Worm (Caenorhabditis elegans) whole organism, early embryonic: ENCODE results near the gene nlp-11.

Source experiments
- B0310.2 ChIP-seq: sonication (generic microtip); optimal IDR thresholded peaks from 2 replicates; lab custom pipeline; 2016; ENCODE audit warnings: mild to moderate bottlenecking, missing genetic modification characterization, missing compliant biosample characterization
- F13C5.2 ChIP-seq: sonication (generic microtip); optimal IDR thresholded peaks from 2 replicates; lab custom pipeline; 2017; ENCODE audit warnings: mild to moderate bottlenecking, missing genetic modification characterization, inconsistent platforms, missing compliant biosample characterization
- aly-1 ChIP-seq: sonication (generic microtip); optimal IDR thresholded peaks from 2 replicates; lab custom pipeline; 2016; ENCODE audit warnings: missing genetic modification characterization, missing compliant biosample characterization
- ama-1 ChIP-seq: fragments of 150-350 bp; optimal IDR thresholded peaks from 2 replicates; lab custom pipeline; 2014
- ceh-13 ChIP-seq: fragments of 200-800 bp; sonication (Bioruptor generic); optimal IDR thresholded peaks from 2 replicates; lab custom pipeline; 2018; ENCODE audit warnings: mild to moderate bottlenecking, missing genetic modification characterization, missing compliant biosample characterization
- ceh-36 ChIP-seq: sonication (generic microtip); optimal IDR thresholded peaks from 2 replicates; lab custom pipeline; 2016; ENCODE audit warnings: missing genetic modification characterization, inconsistent platforms, missing compliant biosample characterization
- ets-7 ChIP-seq: sonication (generic microtip); optimal IDR thresholded peaks from 2 replicates; lab custom pipeline; 2016; ENCODE audit warnings: missing genotype, missing genetic modification characterization, missing compliant biosample characterization
- flt-1 ChIP-seq: fragments of 200-800 bp; sonication (Bioruptor generic); IDR thresholded peaks from 2 replicates; pipeline ENCODE4 v1.3.6; 2022; ENCODE audit warnings: missing genetic modification characterization, missing compliant biosample characterization
- hmbx-1 ChIP-seq: sonication (generic microtip); optimal IDR thresholded peaks from 2 replicates; lab custom pipeline; 2016; ENCODE audit warnings: mild to moderate bottlenecking, missing genetic modification characterization, missing compliant biosample characterization
- hmg-4 ChIP-seq: fragments of 200-800 bp; sonication (Bioruptor generic); optimal IDR thresholded peaks from 2 replicates; lab custom pipeline; 2018; ENCODE audit warnings: mild to moderate bottlenecking, missing genetic modification characterization, missing compliant biosample characterization
- hnd-1 ChIP-seq: sonication (generic microtip); optimal IDR thresholded peaks from 2 replicates; lab custom pipeline; 2016; ENCODE audit warnings: missing genetic modification characterization, missing compliant biosample characterization
- pes-1 ChIP-seq: fragments of 200-800 bp; sonication (Bioruptor generic); IDR thresholded peaks from 2 replicates; pipeline ENCODE4 v1.3.6; 2022; ENCODE audit warnings: missing genetic modification reagents, missing genetic modification characterization, missing compliant biosample characterization
- scrt-1 ChIP-seq: fragments of 200-800 bp; sonication (Bioruptor generic); IDR thresholded peaks from 2 replicates; pipeline ENCODE4 v1.3.6; 2022; ENCODE audit warnings: missing genetic modification characterization, missing compliant biosample characterization
- sea-1 ChIP-seq: fragments of 200-800 bp; sonication (Bioruptor generic); conservative IDR thresholded peaks from 2 replicates; pipeline ENCODE4 v1.3.6; 2022; ENCODE audit warnings: missing genetic modification characterization, missing compliant biosample characterization
- tbx-11 ChIP-seq: fragments of 200-800 bp; sonication (Bioruptor generic); IDR thresholded peaks from 2 replicates; pipeline ENCODE4 v1.3.6; 2022; ENCODE audit warnings: missing genetic modification characterization, missing compliant biosample characterization
- tbx-37 ChIP-seq: fragments of 200-800 bp; sonication (Bioruptor generic); conservative IDR thresholded peaks from 2 replicates; pipeline ENCODE4 v1.3.6; 2022; ENCODE audit warnings: missing genetic modification reagents, missing genetic modification characterization, missing compliant biosample characterization
- tra-4 ChIP-seq: sonication (generic microtip); optimal IDR thresholded peaks from 2 replicates; lab custom pipeline; 2017; ENCODE audit warnings: missing genetic modification characterization, missing compliant biosample characterization

Gene nlp-11

DNA sequence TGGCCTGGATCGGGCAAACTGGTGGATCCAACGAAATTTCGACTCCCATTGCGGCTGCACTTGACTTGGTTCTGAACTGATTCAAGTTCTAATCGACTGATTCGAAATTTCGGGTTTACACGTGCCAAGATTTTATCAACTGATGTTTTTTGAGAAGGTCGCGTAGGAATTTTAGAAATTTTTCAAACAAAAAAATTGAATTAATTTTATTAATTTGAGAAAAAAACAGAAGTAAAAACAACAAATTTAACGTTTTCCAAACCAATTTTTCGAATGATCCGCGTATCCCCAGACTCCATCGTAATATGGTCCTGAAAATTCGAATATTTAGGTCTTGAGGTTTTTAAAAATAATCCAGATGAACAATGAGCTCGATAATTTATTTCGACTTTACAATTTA, 38.8 kb downstream of the nlp-11 start, which contains the start of gene ZK1307.3:
TSS of gene ZK1307.3 (minus strand) at position 101 of the 400 bp plus-strand sequence.
- TF ChIP-seq F13C5.2 (tag; lab: Kevin White, UChicago): no peak
- TF ChIP-seq hnd-1 (tag; lab: Kevin White, UChicago): no peak
- TF ChIP-seq ama-1: no peak
- no peak for TF ChIP-seq ceh-36 (tag; lab: Kevin White, UChicago)
- no peak for TF ChIP-seq pes-1 (GFP tag; lab: Robert Waterston, UW)
- TF ChIP-seq hmbx-1 (tag; lab: Kevin White, UChicago): no peak
- TF ChIP-seq tbx-11 (GFP tag; lab: Robert Waterston, UW): no peak
- no peak for TF ChIP-seq tra-4 (tag; lab: Kevin White, UChicago)
- no peak for TF ChIP-seq aly-1 (tag; lab: Kevin White, UChicago)
- no peak for TF ChIP-seq hmg-4 (GFP tag; lab: Kevin White, UChicago)
- TF ChIP-seq ceh-13 (GFP tag; lab: Kevin White, UChicago): no peak
- no peak for TF ChIP-seq flt-1 (GFP tag; lab: Robert Waterston, UW)
- TF ChIP-seq sea-1: no peak
- no peak for TF ChIP-seq tbx-37
- no peak for TF ChIP-seq scrt-1
- no peak for TF ChIP-seq B0310.2 (tag; lab: Kevin White, UChicago)
- no peak for TF ChIP-seq ets-7

DNA sequence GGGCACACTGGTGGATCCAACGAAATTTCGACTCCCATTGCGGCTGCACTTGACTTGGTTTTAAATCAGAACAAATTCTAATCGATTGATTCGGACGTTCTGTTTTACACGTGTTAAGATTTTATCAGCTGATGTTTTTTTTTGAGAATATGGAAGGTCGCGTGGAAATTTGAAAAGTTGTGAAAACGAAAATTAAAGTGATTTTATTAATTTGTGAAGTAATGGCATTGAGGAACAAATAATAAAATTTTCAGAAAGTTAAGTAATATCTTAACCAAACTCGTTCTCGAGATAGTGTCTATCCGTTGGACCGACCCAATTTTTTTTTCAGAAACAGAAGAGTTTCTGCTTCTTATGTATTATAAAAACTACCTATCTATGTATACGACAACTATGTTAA, 40.0 kb downstream of the nlp-11 start, which contains the start of gene ZK1307.4:
TSS of gene ZK1307.4 (minus strand) at position 101 of the 400 bp plus-strand sequence.
- TF ChIP-seq hnd-1 (tag; lab: Kevin White, UChicago): no peak

DNA sequence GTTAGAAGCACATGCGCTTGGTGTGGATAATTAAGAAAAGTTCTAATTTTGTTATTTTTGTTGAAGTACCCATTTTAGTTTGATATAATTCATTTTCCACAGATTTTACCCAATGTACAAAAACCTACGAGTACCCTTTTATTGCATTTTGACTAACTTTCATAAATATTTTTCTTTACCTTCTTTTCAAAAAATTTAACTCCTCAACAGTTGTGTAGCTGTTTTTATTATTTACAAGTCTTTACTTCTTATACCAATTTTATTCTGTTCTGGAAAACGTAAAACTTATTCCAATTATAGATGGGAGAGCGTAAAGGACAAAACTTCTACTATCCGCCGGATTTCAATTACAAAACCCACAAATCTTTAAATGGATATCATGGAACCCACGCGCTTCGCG, 42.5 kb downstream of the nlp-11 start, which contains the start of gene ZK1307.9:
TSS of gene ZK1307.9 (plus strand) at position 301 of the 400 bp plus-strand sequence.
- TF ChIP-seq ceh-13 (GFP tag; lab: Kevin White, UChicago) (no peak), ets-7 (no peak), sea-1 (no peak), ceh-36 (tag; lab: Kevin White, UChicago) (no peak), B0310.2 (tag; lab: Kevin White, UChicago) (no peak), pes-1 (GFP tag; lab: Robert Waterston, UW) (no peak), ama-1 (no peak), tbx-37 (no peak), flt-1 (GFP tag; lab: Robert Waterston, UW) (no peak), hmg-4 (GFP tag; lab: Kevin White, UChicago) (no peak), scrt-1 (no peak), hmbx-1 (tag; lab: Kevin White, UChicago) (no peak), F13C5.2 (tag; lab: Kevin White, UChicago) (no peak)

DNA sequence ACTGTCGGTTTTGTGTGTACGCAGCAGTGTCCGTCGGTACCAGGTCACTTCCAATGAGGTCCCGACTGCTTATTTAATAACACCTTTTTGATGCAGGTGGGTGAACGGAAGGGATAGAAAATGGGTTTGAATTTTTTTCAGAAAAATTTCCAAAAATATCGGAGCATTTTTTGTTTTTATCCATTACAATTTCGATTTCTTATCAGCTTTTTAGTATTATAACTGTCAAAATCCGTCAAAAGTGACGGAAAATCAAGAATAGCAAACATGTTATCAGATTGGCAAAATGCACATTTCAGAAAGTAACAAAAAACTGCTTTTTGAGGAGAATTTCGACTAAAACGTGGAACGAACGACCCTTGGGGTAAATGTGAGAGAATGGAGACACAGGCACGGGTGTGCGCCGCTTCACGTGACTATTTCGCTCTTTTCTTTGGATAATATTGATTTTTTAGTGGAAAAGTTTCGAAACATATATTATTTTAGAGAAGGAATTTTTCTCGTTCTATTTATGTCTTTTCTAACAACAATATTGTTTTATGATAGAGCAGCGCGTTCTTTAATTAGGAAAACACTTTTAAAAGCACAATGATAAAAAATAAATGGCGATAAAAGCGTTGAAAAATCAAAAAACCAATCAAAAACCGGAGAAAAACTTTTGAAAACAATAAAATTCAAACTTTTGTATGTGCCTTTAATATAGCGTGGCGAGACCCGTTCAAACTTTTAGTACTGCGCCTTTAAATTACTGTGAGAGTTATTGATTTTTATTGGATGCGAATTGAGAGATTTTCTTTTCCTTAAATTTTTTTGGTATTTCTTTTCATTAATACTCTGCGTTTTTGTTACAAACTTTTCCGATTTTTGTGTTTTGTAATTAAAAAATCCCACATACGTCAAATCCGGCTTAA, 44.6 kb downstream of the nlp-11 start, which contains the start of gene sqv-8:
TSS of gene sqv-8 (plus strand) at position 51 of the 911 bp plus-strand sequence.
- TF ChIP-seq F13C5.2 (tag; lab: Kevin White, UChicago) (no peak), sea-1 (no peak), B0310.2 (tag; lab: Kevin White, UChicago) (no peak), hnd-1 (tag; lab: Kevin White, UChicago) (no peak), hmg-4 (GFP tag; lab: Kevin White, UChicago) (no peak), flt-1 (GFP tag; lab: Robert Waterston, UW) (no peak), ceh-13 (GFP tag; lab: Kevin White, UChicago) (no peak), scrt-1 (no peak), ceh-36 (tag; lab: Kevin White, UChicago) (no peak), pes-1 (GFP tag; lab: Robert Waterston, UW) (no peak), tbx-37 (no peak), ama-1 (no peak), tra-4 (tag; lab: Kevin White, UChicago) (no peak)

DNA sequence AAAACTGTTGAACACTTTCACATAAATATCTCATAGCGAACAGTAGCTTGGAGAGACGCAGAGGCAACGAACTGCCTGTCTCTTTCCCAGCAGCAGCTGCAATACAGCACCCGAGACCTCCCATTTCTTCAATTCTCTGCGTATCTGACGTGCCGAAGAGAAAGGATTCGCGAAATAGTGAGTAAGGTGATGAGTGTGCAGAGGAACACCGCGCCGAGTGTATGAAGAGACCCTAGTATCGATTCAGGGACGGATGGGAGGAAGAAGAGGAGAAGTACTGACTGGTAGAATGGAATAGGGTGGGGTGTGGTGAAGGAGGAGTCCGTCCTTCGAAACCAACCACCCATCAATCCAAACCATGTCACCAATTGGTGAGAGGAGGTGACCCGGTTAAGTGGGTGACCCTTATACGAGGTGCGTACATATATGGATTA, 45.6 kb downstream of the nlp-11 start:
- TF ChIP-seq tbx-11 (GFP tag; lab: Robert Waterston, UW): no peak
- no peak for TF ChIP-seq pes-1 (GFP tag; lab: Robert Waterston, UW)
- no peak for TF ChIP-seq tbx-37
- TF ChIP-seq flt-1 (GFP tag; lab: Robert Waterston, UW): no peak
- peak; percentile 4 for TF ChIP-seq ceh-13 (GFP tag; lab: Kevin White, UChicago)
- TF ChIP-seq scrt-1: no peak
- TF ChIP-seq B0310.2 (tag; lab: Kevin White, UChicago): no peak
- no peak for TF ChIP-seq ama-1
- TF ChIP-seq aly-1 (tag; lab: Kevin White, UChicago): no peak
- peak; percentile 42 for TF ChIP-seq F13C5.2 (tag; lab: Kevin White, UChicago)
- no peak for TF ChIP-seq ceh-36 (tag; lab: Kevin White, UChicago)
- 0 out of 2 replicates have a peak, but pooled peaks have one; percentile 33 for TF ChIP-seq sea-1
- no peak for TF ChIP-seq tra-4 (tag; lab: Kevin White, UChicago)
- TF ChIP-seq hnd-1 (tag; lab: Kevin White, UChicago): no peak
- peak; percentile 77 for TF ChIP-seq hmg-4 (GFP tag; lab: Kevin White, UChicago)
- TF ChIP-seq ets-7: peak; percentile 7
- no peak for TF ChIP-seq hmbx-1 (tag; lab: Kevin White, UChicago)

DNA sequence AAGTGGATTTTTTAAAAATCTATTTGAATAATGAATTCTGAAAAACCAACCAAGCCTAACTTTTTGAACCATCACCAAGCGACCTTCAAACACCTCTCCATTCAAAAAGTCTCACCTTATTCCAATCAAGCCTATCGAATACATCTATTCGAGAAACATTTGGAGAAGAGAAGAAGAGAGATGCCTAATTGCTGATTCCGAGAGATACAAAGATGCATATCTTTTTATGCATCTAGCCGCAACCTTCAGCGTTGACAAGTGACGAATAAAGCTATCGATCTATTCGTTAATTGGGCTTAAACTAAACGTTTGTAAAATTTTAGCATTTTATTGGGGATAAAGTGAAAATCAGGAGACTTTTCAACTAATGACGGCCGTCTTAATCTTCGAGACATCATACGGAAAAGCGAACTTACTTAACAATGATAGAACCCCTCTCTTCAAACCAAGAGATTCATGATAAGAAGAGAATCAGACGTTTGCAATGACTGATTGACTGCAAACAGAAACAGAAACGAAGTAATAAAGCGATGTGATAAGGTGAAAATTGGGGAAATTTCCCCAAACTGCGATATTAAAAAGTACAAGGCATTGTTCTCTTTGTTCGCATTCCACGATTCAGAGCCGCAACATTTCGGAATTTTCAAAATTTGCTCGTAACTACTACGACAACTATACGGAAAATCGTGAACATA, 46.7 kb downstream of the nlp-11 start:
- TF ChIP-seq tra-4 (tag; lab: Kevin White, UChicago) (no peak), ets-7 (no peak), tbx-11 (GFP tag; lab: Robert Waterston, UW) (no peak), scrt-1 (no peak), ceh-36 (tag; lab: Kevin White, UChicago) (no peak), F13C5.2 (tag; lab: Kevin White, UChicago) (no peak), ama-1 (no peak), hmg-4 (GFP tag; lab: Kevin White, UChicago) (no peak), hnd-1 (tag; lab: Kevin White, UChicago) (no peak), aly-1 (tag; lab: Kevin White, UChicago) (no peak), sea-1 (no peak), tbx-37 (no peak), pes-1 (GFP tag; lab: Robert Waterston, UW) (no peak), B0310.2 (tag; lab: Kevin White, UChicago) (no peak), hmbx-1 (tag; lab: Kevin White, UChicago) (no peak), flt-1 (GFP tag; lab: Robert Waterston, UW) (no peak), ceh-13 (GFP tag; lab: Kevin White, UChicago) (no peak)
